Worm (Caenorhabditis elegans): ENCODE data around the gene abi-1.
A peak's percentile ranks its signal among the peaks of the same experiment; 100 is the strongest.

The abi-1 gene

DNA sequence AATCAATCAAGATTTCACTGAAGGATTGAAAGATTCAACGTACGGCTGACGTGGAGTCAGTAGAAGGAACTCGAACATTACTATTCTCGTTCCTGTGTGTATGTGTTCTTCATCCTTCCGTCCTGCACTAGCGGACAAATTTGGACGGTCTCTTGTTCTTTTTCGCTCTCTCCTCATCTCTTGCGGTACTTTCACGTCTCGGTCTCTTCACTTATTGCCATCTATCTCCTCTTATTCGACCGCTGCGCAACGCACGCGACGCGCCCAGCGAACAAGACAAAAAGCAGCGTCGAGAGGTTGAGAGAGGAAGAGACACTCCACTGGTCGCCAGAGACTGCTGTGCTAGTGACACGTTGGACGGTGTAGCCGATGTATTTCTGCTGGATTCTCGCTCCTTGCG is 22.9 kb upstream of the abi-1 start (continued):
- peak; percentile 48 for TF ChIP-seq lin-13 (GFP tag; optimal IDR thresholded peaks at IDR 0.05)
- peak; percentile 74 for TF ChIP-seq mep-1 (tag; optimal IDR thresholded peaks at IDR 0.05)
- TF ChIP-seq lir-3 (tag; optimal IDR thresholded peaks at IDR 0.05): no peak

DNA sequence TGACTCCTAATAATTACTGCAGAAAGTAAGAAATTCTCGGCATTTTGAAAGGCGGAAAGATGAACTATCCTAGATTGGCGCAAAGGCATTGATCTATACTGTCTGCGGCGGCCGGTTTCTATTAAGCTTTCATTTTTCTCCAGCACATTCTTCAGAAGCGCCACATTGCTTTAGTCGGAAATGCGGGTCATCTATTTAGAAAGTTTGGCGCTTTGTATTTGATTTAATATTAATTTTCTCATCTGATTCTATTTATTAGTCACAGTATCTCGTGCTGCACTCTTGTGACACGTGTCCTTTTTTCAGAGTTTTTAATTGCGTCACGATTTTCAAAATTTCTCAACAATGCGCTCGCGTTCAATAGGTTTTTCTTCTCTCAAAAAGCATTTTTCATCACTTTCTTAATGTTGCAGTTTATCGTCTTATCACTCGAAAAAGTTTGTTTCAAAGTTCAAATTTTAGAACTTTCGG is 22.5 kb upstream of the abi-1 start:
- TF ChIP-seq ceh-82 (tag; optimal IDR thresholded peaks at IDR 0.05) (no peak), lin-1 (GFP tag; IDR thresholded peaks at IDR 0.05) (0 out of 2 replicates have a peak, but pooled peaks have one; percentile 6), nhr-41 (GFP tag; IDR thresholded peaks at IDR 0.05) (no peak), tag-97 (GFP tag; IDR thresholded peaks at IDR 0.05) (0 out of 2 replicates have a peak, but pooled peaks have one; percentile 25), aha-1 (tag) (peak; percentile 55), daf-16 (GFP tag; optimal IDR thresholded peaks at IDR 0.05) (no peak), daf-16 (tag; optimal IDR thresholded peaks at IDR 0.05) (peak; percentile 8), rbr-2 (tag; optimal IDR thresholded peaks at IDR 0.05) (no peak), D1046.2 (GFP tag; IDR thresholded peaks at IDR 0.05) (no peak), dmd-8 (GFP tag; IDR thresholded peaks at IDR 0.05) (no peak), sdz-12 (GFP tag; optimal IDR thresholded peaks at IDR 0.05) (no peak), nhr-77 (tag; optimal IDR thresholded peaks at IDR 0.05) (no peak), madf-9 (GFP tag; conservative IDR thresholded peaks at IDR 0.05) (no peak), aly-2 (tag; optimal IDR thresholded peaks at IDR 0.05) (no peak), hlh-11 (tag; optimal IDR thresholded peaks at IDR 0.05) (no peak), fkh-10 (GFP tag; optimal IDR thresholded peaks at IDR 0.05) (no peak), Y5F2A.4 (GFP tag; optimal IDR thresholded peaks at IDR 0.05) (no peak), duxl-1 (tag; optimal IDR thresholded peaks at IDR 0.05; ENCODE audit: poor library complexity) (no peak), unc-62 (GFP tag; optimal IDR thresholded peaks at IDR 0.05 in 1 of 2) (peak in 1 of 2 experiments; percentile 76), unc-62 (tag; optimal IDR thresholded peaks at IDR 0.05) (no peak), dmd-6 (GFP tag; IDR thresholded peaks at IDR 0.05) (no peak; the same call in 1 of the 2 replicates), mdl-1 (tag; optimal IDR thresholded peaks at IDR 0.05) (no peak), madf-5 (GFP tag; IDR thresholded peaks at IDR 0.05) (0 out of 4 replicates have a peak, but pooled peaks of 1 of the 2 experiments have one; percentile 53), zfp-2 (tag; optimal IDR thresholded peaks at IDR 0.05) (no peak), Y105C5A.15 (GFP tag; IDR thresholded peaks at IDR 0.05) (no peak), lin-39 (tag; optimal IDR thresholded peaks at IDR 0.05) (no peak), zip-11 (GFP tag; IDR thresholded peaks at IDR 0.05) (no peak), daf-19 (GFP tag; conservative IDR thresholded peaks at IDR 0.05) (no peak), T26A8.4 (GFP tag; IDR thresholded peaks at IDR 0.05) (no peak), ztf-7 (tag; optimal IDR thresholded peaks at IDR 0.05) (no peak), zfp-3 (GFP tag; conservative IDR thresholded peaks at IDR 0.05) (peak; percentile 35; the same call in 1 of the 2 replicates), ama-1 (optimal IDR thresholded peaks at IDR 0.05) (peak; percentile 33), nhr-48 (tag; optimal IDR thresholded peaks at IDR 0.05) (peak; percentile 55), pqm-1 (tag; optimal IDR thresholded peaks at IDR 0.05) (peak; percentile 16), lin-13 (GFP tag; optimal IDR thresholded peaks at IDR 0.05) (no peak), mdt-29 (GFP tag; IDR thresholded peaks at IDR 0.05) (no peak), Y75B8A.6 (GFP tag; IDR thresholded peaks at IDR 0.05) (0 out of 2 replicates have a peak, but pooled peaks have one; percentile 24), nhr-28 (tag; optimal IDR thresholded peaks at IDR 0.05) (no peak), dmd-9 (GFP tag; IDR thresholded peaks at IDR 0.05) (no peak), lin-15B (tag; optimal IDR thresholded peaks at IDR 0.05) (no peak), F49E8.2 (tag; optimal IDR thresholded peaks at IDR 0.05; ENCODE audit: borderline replicate concordance) (no peak), ceh-62 (tag; optimal IDR thresholded peaks at IDR 0.05) (no peak), lsy-2 (tag; optimal IDR thresholded peaks at IDR 0.05) (no peak), hlh-30 (tag; optimal IDR thresholded peaks at IDR 0.05; ENCODE audit: insufficient read depth) (peak; percentile 74), nhr-42 (GFP tag; IDR thresholded peaks at IDR 0.05) (no peak), spr-1 (tag; optimal IDR thresholded peaks at IDR 0.05) (no peak), T20F7.1 (GFP tag; optimal IDR thresholded peaks at IDR 0.05) (peak; percentile 64), F26F4.8 (GFP tag; conservative IDR thresholded peaks at IDR 0.05) (no peak), egl-27 (tag; optimal IDR thresholded peaks at IDR 0.05) (no peak)
